Fruit fly (Drosophila melanogaster): ENCODE data around the gene RpL17.

- TF ChIP-seq Bdp1 (GFP tag; optimal IDR thresholded peaks at IDR 0.05) (no peak), CG18764 (GFP tag; optimal IDR thresholded peaks at IDR 0.05) (no peak), Rfx (GFP tag; IDR thresholded peaks at IDR 0.05) (no peak), CG13624 (GFP tag; optimal IDR thresholded peaks at IDR 0.05) (no peak), Xbp1 (GFP tag; optimal IDR thresholded peaks at IDR 0.05) (no peak), Sry-δ (GFP tag; optimal IDR thresholded peaks at IDR 0.05) (no peak), CG8924 (tag; optimal IDR thresholded peaks at IDR 0.05) (no peak), CG8765 (GFP tag; IDR thresholded peaks at IDR 0.05) (no peak), Mes4 (GFP tag; optimal IDR thresholded peaks at IDR 0.05) (no peak), tin (GFP tag; optimal IDR thresholded peaks at IDR 0.05) (no peak), Ada2b (GFP tag; IDR thresholded peaks at IDR 0.05) (no peak), corto (GFP tag; optimal IDR thresholded peaks at IDR 0.05) (no peak)
Observed at dm6 chrX:6698248-6698812, 45.7 kb downstream of the RpL17 start, which contains the start of gene CG14440.

Measured in whole organism, embryonic.